Fruit fly (Drosophila melanogaster) ovary, adult (tissue): Measurements from ENCODE around the gene CG43901.

Experiments used
- CG17801 ChIP-seq: fragments of 200-800 bp; optimal IDR thresholded peaks from 2 replicates; lab custom pipeline; 2019; ENCODE audit warnings: missing biosample characterization, mild to moderate bottlenecking, missing genetic modification characterization, moderate library complexity; ENCODE audit not compliant: partially characterized antibody

CG43901 gene

DNA sequence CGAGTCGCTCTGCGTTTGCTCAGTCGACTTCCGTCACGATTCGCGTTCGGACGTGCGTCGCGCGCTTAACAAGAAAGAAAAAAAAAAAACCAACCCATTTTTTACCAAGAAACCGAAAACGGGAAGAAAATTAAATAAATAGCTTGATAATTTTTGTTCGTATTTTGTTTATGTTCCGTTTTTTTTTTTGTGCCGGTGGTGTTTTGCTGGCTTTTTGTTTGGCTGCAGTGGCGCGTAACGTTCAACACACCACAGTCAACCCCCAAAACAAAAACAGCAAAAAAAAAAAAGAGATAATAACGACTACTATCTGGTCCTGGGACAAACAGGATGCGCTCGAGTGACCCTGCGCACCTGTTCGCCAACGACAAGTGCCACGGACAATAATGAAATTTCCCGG lies at the start of gene CG43901:
Gene CG43901, plus strand, starts transcription at position 301 of the 400 bp plus-strand sequence.
- no peak for TF ChIP-seq CG17801 (GFP tag; lab: Kevin White, UChicago)

DNA sequence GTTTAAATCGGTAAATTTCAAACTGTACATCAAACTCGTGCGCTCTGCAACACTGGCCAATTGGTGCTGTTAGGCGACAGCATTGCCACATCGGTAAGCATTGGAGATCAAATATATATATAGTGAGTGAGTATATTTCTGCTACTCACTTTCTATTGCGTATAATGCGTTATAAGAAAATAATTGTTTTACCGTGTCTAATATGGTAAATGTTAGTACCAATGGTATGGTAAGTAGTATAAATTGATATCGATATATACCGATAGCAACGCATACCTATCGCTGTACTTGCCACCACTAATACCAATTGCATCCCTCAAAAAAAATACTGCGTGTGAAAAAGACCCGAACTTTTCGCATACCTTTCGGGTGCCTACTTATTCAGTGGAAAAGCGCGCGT lies 48.2 kb upstream of the CG43901 start, which contains the start of the genes sofe and CG2186:
Gene sofe, minus strand, starts transcription at position 38 of the 400 bp plus-strand sequence.
Gene CG2186, plus strand, starts transcription at position 280 of the 400 bp plus-strand sequence.
- TF ChIP-seq CG17801 (GFP tag; lab: Kevin White, UChicago) = peak; percentile 63

DNA sequence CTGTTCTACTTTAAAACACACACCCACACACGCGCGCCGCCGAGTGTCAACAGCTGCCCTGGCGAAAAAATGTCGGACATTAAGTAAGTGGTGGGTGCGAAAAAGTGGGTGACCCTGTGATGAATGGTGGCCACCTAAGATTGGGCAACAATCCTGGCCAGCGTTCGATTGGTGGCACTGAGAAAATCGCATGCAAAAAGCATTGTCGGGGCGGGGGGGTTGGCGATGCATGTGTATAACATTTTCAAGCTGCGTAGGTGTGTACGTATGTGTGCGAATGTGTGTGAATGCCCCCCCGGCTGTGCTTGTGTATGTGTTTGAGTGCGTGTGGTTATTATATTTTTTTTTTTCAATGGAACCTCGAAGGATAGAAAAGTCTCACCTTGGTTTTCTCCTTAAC lies 47.7 kb upstream of the CG43901 start:
- TF ChIP-seq CG17801 (GFP tag; lab: Kevin White, UChicago) = no peak

DNA sequence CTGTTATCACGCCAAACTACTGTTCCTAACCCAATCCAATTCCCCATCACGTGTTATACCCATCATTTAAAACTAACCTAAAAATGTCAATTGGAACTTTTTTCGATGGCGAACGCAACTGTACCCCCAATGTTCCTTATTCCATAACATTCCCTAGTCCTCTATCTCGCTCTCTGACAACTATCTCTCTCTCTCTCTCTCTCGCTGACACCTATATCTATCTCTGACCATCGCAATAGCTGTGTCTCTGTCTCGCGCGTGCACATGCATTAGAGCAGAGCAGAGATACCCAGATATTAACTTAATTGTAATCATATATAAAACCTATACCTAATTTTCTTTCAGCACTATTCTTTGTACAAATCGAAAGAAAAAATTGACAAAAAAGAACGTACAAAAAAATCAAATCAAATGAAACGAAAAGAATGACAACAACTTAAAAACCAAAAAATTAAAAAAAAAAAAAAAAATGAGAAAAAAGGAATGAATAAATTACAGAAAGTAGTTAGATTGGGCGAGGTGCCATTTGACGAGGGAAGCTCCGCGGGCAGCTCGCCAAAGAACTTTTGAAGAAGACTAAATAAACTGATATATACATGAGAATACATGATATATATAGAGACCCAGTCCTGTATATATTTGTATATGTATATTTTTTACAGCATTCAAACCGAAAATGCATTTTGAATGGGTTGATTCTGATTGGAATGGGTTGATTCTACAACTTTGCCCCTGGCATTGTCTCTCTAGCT lies 39.8 kb upstream of the CG43901 start:
- no peak for TF ChIP-seq CG17801 (GFP tag; lab: Kevin White, UChicago)

DNA sequence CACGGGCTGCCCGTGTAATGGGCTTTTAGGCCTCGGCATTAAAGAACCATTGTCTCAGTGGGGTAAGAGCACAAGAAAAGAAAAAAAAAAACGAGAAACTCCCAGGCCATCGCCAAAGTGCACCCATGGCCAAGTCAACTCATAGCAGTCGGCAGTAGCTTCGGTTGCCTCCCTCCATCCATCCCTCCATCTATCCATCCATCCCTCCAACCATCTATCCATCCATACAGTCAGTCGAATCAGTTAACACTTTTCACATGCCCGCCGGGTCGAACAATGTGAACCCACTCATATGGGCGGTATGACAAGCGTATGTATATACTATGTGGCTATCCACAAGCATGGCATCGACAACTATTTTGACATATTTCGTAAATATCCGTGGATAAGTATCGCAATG lies 37.9 kb upstream of the CG43901 start:
- no peak for TF ChIP-seq CG17801 (GFP tag; lab: Kevin White, UChicago)

DNA sequence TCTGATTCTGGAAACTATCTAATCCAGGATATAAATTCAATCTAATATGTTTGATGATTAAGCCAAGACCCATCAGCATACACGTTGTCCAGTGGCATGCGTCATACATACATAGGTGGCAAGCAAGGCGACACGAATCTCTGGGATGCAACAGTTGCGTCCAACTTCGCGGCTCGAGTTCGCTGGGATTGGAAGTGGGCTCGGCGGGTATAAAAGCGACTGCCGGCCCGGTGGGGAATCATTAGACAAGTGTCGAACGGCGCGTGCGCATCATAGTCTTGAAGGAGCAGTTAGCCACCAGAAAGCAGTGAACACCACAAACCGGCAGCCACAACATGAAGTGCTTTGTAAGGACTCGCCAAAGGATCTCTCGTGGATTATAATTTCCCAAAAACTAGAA lies 36.5 kb upstream of the CG43901 start, which contains the start of gene CG2157:
Gene CG2157, plus strand, starts transcription at position 240 of the 400 bp plus-strand sequence.
- no peak for TF ChIP-seq CG17801 (GFP tag; lab: Kevin White, UChicago)

DNA sequence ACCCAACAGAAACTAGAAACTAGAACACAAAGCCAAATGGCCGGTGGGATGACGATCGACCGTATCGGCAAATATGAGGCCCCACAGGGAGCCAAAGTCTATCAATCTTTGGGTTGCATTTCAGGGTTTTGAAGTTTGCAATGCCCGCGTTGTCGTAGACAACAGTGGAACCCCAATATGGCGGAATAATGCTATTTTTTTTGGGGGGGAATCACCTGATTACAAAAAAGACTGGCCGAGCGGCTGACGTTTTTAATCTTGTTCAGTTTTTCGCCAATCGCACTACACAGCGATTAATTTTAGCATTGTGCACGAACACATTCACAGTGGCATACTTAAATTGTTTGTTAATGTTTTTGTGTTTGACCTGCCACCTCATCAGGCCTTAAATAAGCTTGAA lies 29.1 kb upstream of the CG43901 start:
- TF ChIP-seq CG17801 (GFP tag; lab: Kevin White, UChicago) = no peak

DNA sequence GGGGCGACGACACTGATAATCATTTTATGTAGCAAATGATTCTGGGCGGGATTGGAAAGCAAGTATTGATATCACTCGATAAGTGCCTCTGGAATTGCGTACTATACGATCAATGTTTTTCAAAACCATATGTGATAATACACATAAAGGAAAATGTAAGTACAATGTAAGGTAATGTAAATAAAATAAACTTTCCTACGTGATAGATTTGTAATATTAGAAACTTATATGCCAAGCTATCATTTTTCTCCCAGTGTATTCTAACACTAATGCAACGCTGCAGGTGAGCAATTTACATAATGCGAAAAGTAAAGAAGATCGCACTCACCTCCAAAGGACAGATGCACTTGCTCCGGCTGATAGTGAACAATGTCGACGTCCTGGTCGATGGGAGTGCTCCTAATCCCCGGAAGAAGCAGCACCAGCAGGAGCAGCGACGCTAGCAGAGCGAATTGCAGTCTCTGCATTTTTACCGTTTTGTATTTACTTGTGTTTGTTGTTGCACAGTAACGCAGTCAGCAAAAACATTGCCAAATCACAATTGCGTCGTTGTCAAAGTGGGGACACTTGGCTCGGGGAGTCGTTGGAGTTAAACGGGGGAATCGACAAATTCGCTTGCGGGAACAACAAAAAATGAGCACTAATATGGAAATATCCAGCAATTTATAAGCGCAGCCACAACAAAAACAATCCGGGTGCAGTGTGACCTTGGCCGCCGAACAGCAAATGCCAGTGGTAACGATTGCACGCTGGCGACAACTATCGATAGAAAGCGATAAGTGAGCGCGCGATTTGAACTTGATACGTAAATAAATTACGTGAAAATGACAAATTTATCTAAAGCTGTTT lies 28.3 kb upstream of the CG43901 start, which contains the start of gene CG1637:
Gene CG1637, minus strand, starts transcription at position 807 of the 849 bp plus-strand sequence.
- TF ChIP-seq CG17801 (GFP tag; lab: Kevin White, UChicago) = peak; percentile 9

DNA sequence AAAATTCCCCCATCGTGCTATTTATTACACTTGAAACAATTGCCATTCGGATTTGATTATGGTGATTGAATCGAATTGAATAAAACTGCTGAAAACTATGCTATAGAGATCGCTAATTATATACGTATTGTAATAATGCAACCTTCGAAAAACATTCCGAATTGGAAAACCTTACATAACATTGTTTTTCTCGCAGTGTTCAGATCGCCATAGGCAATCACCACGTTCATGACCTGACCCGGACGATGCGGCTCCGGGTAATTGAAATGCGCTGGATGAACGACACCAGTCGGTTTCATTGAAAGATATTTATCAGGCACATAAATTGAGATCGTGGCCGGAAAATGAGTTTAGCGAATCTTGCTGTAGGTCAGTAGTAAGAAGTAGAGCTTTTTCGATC lies 22.8 kb upstream of the CG43901 start:
- TF ChIP-seq CG17801 (GFP tag; lab: Kevin White, UChicago) = no peak

DNA sequence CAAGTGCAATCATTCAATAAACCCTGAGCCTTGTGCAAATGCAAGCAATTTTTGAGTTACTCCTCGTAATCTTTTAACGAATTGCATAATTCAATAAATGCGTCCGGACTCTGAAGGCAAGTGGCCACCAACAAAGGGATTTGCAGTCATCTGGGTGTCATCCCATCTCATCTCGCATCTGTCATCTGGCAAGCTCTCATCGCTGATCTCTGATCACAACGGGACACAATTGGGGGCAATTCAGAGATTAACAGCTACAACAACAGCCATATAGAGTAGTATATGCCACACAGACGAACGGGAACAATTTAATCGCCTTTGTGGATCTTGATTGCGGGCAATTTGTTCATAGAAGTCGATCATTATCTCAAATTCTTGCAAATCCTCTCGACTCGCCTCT lies 21.8 kb upstream of the CG43901 start:
- TF ChIP-seq CG17801 (GFP tag; lab: Kevin White, UChicago) = no peak

DNA sequence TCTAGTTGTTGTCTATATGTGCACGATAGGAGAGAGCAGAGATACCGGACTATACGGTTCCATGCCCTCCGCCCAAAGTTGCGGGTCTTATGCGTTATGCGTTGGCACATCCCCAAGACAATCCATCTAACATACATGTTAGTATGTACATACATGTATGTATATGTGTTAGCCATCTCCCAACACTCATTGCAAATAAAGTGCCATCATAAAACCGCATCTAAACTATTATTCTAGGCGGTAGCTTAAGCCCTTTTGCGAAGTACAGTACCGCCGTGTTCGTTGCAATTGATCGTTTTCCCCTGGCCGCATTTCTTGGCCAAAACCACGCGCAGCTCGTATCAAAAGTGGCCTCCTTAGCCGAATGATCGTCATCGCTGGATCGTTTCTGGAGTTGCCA lies 19.1 kb upstream of the CG43901 start:
- no peak for TF ChIP-seq CG17801 (GFP tag; lab: Kevin White, UChicago)

DNA sequence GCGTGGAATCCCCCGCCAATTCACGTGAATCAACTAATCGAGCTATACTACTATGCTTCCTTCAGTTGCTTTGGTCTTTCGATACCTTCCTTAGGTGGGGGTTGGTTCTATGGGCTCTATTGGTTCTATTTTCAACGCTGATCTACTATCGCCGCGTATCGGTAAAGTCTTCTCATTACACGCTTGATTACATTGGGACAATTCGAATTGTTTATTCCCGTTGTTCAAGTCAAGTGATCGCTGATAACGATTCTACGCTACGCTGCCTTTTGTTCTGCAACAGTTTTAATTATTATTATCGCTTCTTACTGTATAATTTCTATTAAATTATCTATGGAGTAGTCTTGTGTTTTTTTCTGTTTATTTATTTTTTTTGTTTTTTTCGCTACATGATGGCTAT lies 17.9 kb upstream of the CG43901 start:
- TF ChIP-seq CG17801 (GFP tag; lab: Kevin White, UChicago) = no peak

DNA sequence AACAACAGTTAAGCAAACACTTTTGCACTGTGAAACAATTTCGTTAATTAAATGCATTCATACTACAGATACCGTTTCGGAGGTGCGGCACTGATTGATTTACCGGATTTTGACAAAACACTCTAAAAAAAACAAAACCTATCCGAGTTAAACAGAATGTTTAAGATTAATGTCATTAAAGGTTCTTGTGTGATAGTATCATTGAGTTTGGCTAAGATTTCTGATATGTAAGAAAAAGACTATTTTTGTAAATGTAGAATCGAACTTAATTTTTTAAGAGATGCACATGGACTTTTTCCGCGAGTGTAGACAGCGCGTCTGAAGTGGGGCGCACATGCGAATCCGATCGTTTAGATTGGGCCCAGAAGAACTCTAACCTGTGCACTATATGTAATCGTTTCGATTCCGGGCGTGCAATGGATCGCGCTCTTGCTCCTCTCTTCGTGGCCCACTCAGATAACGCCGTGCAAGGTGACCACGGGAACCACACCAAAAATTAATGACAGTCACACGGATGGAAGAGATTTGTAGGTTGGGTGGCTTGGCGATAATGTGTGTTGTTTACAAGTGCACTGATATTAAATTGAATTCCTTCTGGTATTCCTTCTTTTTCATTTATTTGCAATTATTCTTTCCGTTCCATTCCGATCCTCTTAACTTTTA lies 15.5 kb upstream of the CG43901 start:
- TF ChIP-seq CG17801 (GFP tag; lab: Kevin White, UChicago) = peak; percentile 47

DNA sequence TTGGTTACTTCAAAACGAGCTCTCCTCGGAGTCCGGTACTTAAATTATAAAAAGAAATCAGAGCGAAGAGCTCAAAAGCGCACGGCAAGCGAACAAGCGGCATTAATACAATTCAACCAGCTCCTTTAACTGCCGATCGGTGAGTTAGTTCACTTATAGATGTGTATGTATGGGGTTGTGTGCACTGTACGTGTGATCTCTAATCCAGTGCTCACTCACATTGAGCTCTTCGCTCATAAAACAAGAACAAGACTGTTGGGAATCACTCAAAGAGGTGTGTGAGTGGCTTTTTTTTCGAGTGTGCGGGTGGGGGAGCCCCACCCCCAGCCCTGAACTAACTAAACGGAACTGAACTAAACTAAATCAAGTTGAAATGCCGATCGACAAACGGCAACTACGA lies 14.4 kb upstream of the CG43901 start, which contains the start of gene Ork1:
Gene Ork1, minus strand, starts transcription at position 101 of the 400 bp plus-strand sequence.
- TF ChIP-seq CG17801 (GFP tag; lab: Kevin White, UChicago) = no peak

DNA sequence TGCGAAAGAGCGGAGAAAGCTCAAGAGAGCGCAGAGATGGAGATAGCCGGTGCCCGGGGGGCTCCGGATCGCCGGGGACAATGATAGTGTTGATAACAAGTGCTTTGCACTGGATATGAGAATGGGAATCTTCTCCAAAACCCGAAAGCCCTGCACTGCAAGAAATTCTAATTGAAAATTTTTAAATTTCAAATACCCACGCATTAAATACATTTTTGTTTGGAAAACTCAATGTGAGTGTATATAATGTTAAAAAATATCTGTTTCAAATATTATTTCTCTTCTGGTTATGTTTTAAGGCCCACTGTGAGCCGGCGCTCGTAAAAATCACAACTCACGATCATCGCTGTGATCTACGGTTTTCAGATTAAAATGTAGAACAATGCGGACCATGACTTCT lies 12.4 kb upstream of the CG43901 start:
- peak; percentile 40 for TF ChIP-seq CG17801 (GFP tag; lab: Kevin White, UChicago)
